Worm (Caenorhabditis elegans): ENCODE data around the gene C31C9.6.

DNA sequence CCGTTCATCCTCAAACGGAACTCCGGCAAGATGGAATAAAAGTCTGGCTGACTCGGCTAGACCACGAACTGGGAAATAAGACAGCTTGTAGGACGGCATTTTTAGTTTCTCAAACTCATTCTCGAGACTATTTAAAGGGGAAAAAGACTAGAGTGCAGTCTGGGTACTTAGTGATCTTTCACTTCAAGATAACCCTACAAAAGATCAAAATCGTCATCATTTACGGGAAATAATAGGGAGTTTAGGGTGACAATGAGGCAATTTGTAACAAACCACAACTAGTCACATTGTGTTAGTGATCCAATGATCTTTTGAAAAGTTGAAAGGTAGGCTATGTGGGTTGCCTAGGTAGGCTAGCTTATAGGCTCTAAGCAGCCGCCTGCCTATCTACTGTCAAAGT, 45.9 kb downstream of the C31C9.6 start, which contains the start of gene gst-14:
- TF ChIP-seq tbx-2 (tag; optimal IDR thresholded peaks at IDR 0.05) (no peak), unc-86 (tag; optimal IDR thresholded peaks at IDR 0.05) (no peak), lin-14 (GFP tag; optimal IDR thresholded peaks at IDR 0.05) (no peak), lin-39 (tag; optimal IDR thresholded peaks at IDR 0.05) (no peak), efl-1 (optimal IDR thresholded peaks at IDR 0.05) (no peak), efl-1 (GFP tag; optimal IDR thresholded peaks at IDR 0.05 in 1 of 2) (no peak), unc-62 (GFP tag; optimal IDR thresholded peaks at IDR 0.05) (no peak), snpc-4 (tag; optimal IDR thresholded peaks at IDR 0.05) (no peak), irx-1 (tag; optimal IDR thresholded peaks at IDR 0.05) (no peak), ama-1 (optimal IDR thresholded peaks at IDR 0.05) (no peak), ces-1 (GFP tag; optimal IDR thresholded peaks at IDR 0.05) (no peak), hlh-4 (tag; optimal IDR thresholded peaks at IDR 0.05) (no peak), C34B4.2 (tag; optimal IDR thresholded peaks at IDR 0.05) (no peak), zag-1 (tag; optimal IDR thresholded peaks at IDR 0.05) (no peak)
